Fruit fly (Drosophila melanogaster): Measurements from ENCODE around the gene MME1.

Gene MME1

dm6 chr2L:7037773-7038327 lies 10.5 kb downstream of the MME1 start, which contains the start of gene milt (continued):
- TF ChIP-seq CG7963 (GFP tag; IDR thresholded peaks at IDR 0.05; ENCODE audit: partially characterized antibody) = peak; percentile 92
- TF ChIP-seq CG17328 (GFP tag; IDR thresholded peaks at IDR 0.05) = no peak
- no peak for TF ChIP-seq nom (GFP tag; optimal IDR thresholded peaks at IDR 0.05)
- no peak for TF ChIP-seq kay (GFP tag; optimal IDR thresholded peaks at IDR 0.05)
- TF ChIP-seq eyg (GFP tag; optimal IDR thresholded peaks at IDR 0.05) = no peak
- TF ChIP-seq jigr1 (GFP tag; IDR thresholded peaks at IDR 0.05) = no peak
- TF ChIP-seq CG13894 (tag; optimal IDR thresholded peaks at IDR 0.05) = no peak
- no peak for TF ChIP-seq CG4404 (GFP tag; IDR thresholded peaks at IDR 0.05)
- peak; percentile 84 for TF ChIP-seq CG13287 (GFP tag; IDR thresholded peaks at IDR 0.05; ENCODE audit: partially characterized antibody)
- TF ChIP-seq Dp (GFP tag; optimal IDR thresholded peaks at IDR 0.05) = peak; percentile 63
- TF ChIP-seq CG31224 (GFP tag; IDR thresholded peaks at IDR 0.05) = no peak
- peak; percentile 14 for TF ChIP-seq Vsx1 (GFP tag; optimal IDR thresholded peaks at IDR 0.05)
- TF ChIP-seq ab (GFP tag; optimal IDR thresholded peaks at IDR 0.05) = no peak
- TF ChIP-seq bigmax (GFP tag; optimal IDR thresholded peaks at IDR 0.05) = peak; percentile 37
- peak; percentile 93 for TF ChIP-seq HLH4C (GFP tag; IDR thresholded peaks at IDR 0.05; ENCODE audit: partially characterized antibody)
- TF ChIP-seq oc (tag; optimal IDR thresholded peaks at IDR 0.05) = no peak
- TF ChIP-seq CG1832 (GFP tag; optimal IDR thresholded peaks at IDR 0.05) = no peak
- peak; percentile 78 for TF ChIP-seq chinmo (GFP tag; IDR thresholded peaks at IDR 0.05; ENCODE audit: partially characterized antibody)
- no peak for TF ChIP-seq CG4328 (GFP tag; optimal IDR thresholded peaks at IDR 0.05)
- peak; percentile 12 for TF ChIP-seq exex (tag; optimal IDR thresholded peaks at IDR 0.05)
- TF ChIP-seq CG17186 (GFP tag; optimal IDR thresholded peaks at IDR 0.05) = peak; percentile 78
- no peak for TF ChIP-seq CG17361 (GFP tag; IDR thresholded peaks at IDR 0.05)
- TF ChIP-seq fd64A (GFP tag; optimal IDR thresholded peaks at IDR 0.05) = no peak
- peak; percentile 1 for TF ChIP-seq zen (tag; optimal IDR thresholded peaks at IDR 0.05)
- TF ChIP-seq Xbp1 (GFP tag; optimal IDR thresholded peaks at IDR 0.05) = peak; percentile 17
- TF ChIP-seq Med (GFP tag) = peak; percentile 72
- peak; percentile 81 for TF ChIP-seq BEAF-32 (GFP tag; optimal IDR thresholded peaks at IDR 0.05)
- TF ChIP-seq nerfin-1 (tag; optimal IDR thresholded peaks at IDR 0.05) = peak; percentile 31
- TF ChIP-seq CG34224 (GFP tag; IDR thresholded peaks at IDR 0.05; ENCODE audit: partially characterized antibody) = peak; percentile 79
- no peak for TF ChIP-seq aop (GFP tag; IDR thresholded peaks at IDR 0.05)
- no peak for TF ChIP-seq gem (tag; optimal IDR thresholded peaks at IDR 0.05)
- peak; percentile 35; the same call in 1 of the 2 replicates for TF ChIP-seq CG2129 (GFP tag; IDR thresholded peaks at IDR 0.05; ENCODE audit: partially characterized antibody)
- TF ChIP-seq CG16813 (GFP tag; IDR thresholded peaks at IDR 0.05; ENCODE audit: partially characterized antibody) = peak; percentile 85
- peak; percentile 72 for TF ChIP-seq pzg (GFP tag; optimal IDR thresholded peaks at IDR 0.05)
- TF ChIP-seq dm (GFP tag; optimal IDR thresholded peaks at IDR 0.05) = peak; percentile 83
- TF ChIP-seq bsh (GFP tag; optimal IDR thresholded peaks at IDR 0.05) = no peak
- no peak for TF ChIP-seq hkb (optimal IDR thresholded peaks at IDR 0.05)
- peak; percentile 41; the same call in 1 of the 2 replicates for TF ChIP-seq hkb (GFP tag; IDR thresholded peaks at IDR 0.05)
- TF ChIP-seq Mad (GFP tag; optimal IDR thresholded peaks at IDR 0.05) = no peak
- TF ChIP-seq gfzf (GFP tag; optimal IDR thresholded peaks at IDR 0.05) = peak; percentile 21
- TF ChIP-seq CG10366 (GFP tag; IDR thresholded peaks at IDR 0.05) = no peak
- peak; percentile 35; the same call in 1 of the 3 replicates for TF ChIP-seq zfh1 (GFP tag; IDR thresholded peaks at IDR 0.05)
- no peak for TF ChIP-seq CG8478 (optimal IDR thresholded peaks at IDR 0.05)
- peak; percentile 11 for TF ChIP-seq sd (tag; optimal IDR thresholded peaks at IDR 0.05)
- TF ChIP-seq insv (GFP tag; optimal IDR thresholded peaks at IDR 0.05) = no peak
- TF ChIP-seq crp (GFP tag; optimal IDR thresholded peaks at IDR 0.05) = peak in 1 of 2 experiments; percentile 14
- peak; percentile 92 for TF ChIP-seq ato (GFP tag; IDR thresholded peaks at IDR 0.05; ENCODE audit: partially characterized antibody)
- peak; percentile 96 for TF ChIP-seq CG7928 (GFP tag; optimal IDR thresholded peaks at IDR 0.05)
- no peak for TF ChIP-seq Jarid2 (GFP tag; optimal IDR thresholded peaks at IDR 0.05)
